Worm (Caenorhabditis elegans) whole organism, L4/young adult: ENCODE data around the gene C55B6.4.

Source experiments
- dao-5 ChIP-seq: sonication (generic microtip); optimal IDR thresholded peaks from 2 replicates; lab custom pipeline; 2016; ENCODE audit warnings: missing genotype, missing genetic modification characterization, moderate library complexity, missing compliant biosample characterization
- him-1 ChIP-seq: sonication (generic microtip); optimal IDR thresholded peaks from 2 replicates; lab custom pipeline; 2016; ENCODE audit warnings: missing genotype, missing genetic modification reagents, missing genetic modification characterization, missing compliant biosample characterization

ce11 chrX:7151189-7151857 lies 36.2 kb downstream of the C55B6.4 start, which contains the start of gene lam-2:
- TF ChIP-seq him-1 (tag; lab: Kevin White, UChicago), result no peak
- no peak for TF ChIP-seq dao-5
